Fruit fly (Drosophila melanogaster) whole organism, embryonic: ENCODE data around the gene CG18063.

Experiments
- Awh ChIP-seq: fragments of 200-800 bp; sonication (Bioruptor generic); IDR thresholded peaks from 2 replicates; pipeline ENCODE4, ENCODE4 v1.3.6; 2022; ENCODE audit warnings: missing biosample characterization, missing genetic modification characterization
- B-H1 ChIP-seq: fragments of 200-800 bp; sonication (Bioruptor generic); IDR thresholded peaks from 3 replicates; pipeline ENCODE4 v1.3.6; 2022; ENCODE audit warnings: missing biosample characterization, missing genetic modification characterization
- CG10209 ChIP-seq: fragments of 200-800 bp; sonication (Bioruptor generic); optimal IDR thresholded peaks from 3 replicates; lab custom pipeline; 2017; ENCODE audit warnings: missing biosample characterization, mild to moderate bottlenecking, missing genetic modification characterization, missing genetic modification reagents
- CG10366 ChIP-seq: fragments of 200-800 bp; sonication (Bioruptor generic); IDR thresholded peaks from 2 replicates; pipeline ENCODE4 v1.3.6; 2022; ENCODE audit warnings: missing biosample characterization, missing genetic modification characterization
- CG10462 ChIP-seq: fragments of 200-800 bp; sonication (Bioruptor generic); optimal IDR thresholded peaks from 2 replicates; lab custom pipeline; 2016; ENCODE audit warnings: missing biosample characterization, missing genetic modification characterization
- CG10543 ChIP-seq: fragments of 200-800 bp; sonication (Bioruptor generic); optimal IDR thresholded peaks from 3 replicates; lab custom pipeline; 2017; ENCODE audit warnings: missing biosample characterization, mild to moderate bottlenecking, missing genetic modification characterization, moderate library complexity
- CG11247 ChIP-seq: fragments of 200-800 bp; sonication (Bioruptor generic); IDR thresholded peaks from 2 replicates; pipeline ENCODE4 v1.3.6; 2022; ENCODE audit warnings: missing biosample characterization, missing genetic modification characterization
- CG12391 ChIP-seq: fragments of 200-800 bp; sonication (Bioruptor generic); optimal IDR thresholded peaks from 3 replicates; lab custom pipeline; 2018; ENCODE audit warnings: missing biosample characterization, mild to moderate bottlenecking, missing genetic modification characterization, moderate library complexity
- CG12942 ChIP-seq: fragments of 200-800 bp; sonication (Bioruptor generic); optimal IDR thresholded peaks from 3 replicates; lab custom pipeline; 2016; ENCODE audit warnings: missing biosample characterization, missing genetic modification characterization
- CG17612 ChIP-seq: fragments of 200-800 bp; sonication (Bioruptor generic); IDR thresholded peaks from 2 replicates; pipeline ENCODE4 v1.3.6; 2022; ENCODE audit warnings: missing biosample characterization, missing genetic modification characterization
- CG17829 ChIP-seq: fragments of 200-800 bp; optimal IDR thresholded peaks from 2 replicates; lab custom pipeline; 2019; ENCODE audit warnings: missing biosample characterization, mild to moderate bottlenecking, missing genetic modification characterization, moderate library complexity
- CG18619 ChIP-seq: fragments of 200-800 bp; sonication (Bioruptor generic); optimal IDR thresholded peaks from 3 replicates; lab custom pipeline; 2017; ENCODE audit warnings: missing biosample characterization, mild to moderate bottlenecking, missing genetic modification characterization
- CG18764 ChIP-seq: fragments of 200-800 bp; sonication (Bioruptor generic); optimal IDR thresholded peaks from 3 replicates; lab custom pipeline; 2016; ENCODE audit warnings: missing biosample characterization, missing genetic modification characterization
- CG2116 ChIP-seq: fragments of 200-800 bp; sonication (Bioruptor generic); optimal IDR thresholded peaks from 3 replicates; lab custom pipeline; 2018; ENCODE audit warnings: missing biosample characterization, mild to moderate bottlenecking, missing genetic modification characterization
- CG32772 ChIP-seq: fragments of 200-800 bp; sonication (Bioruptor generic); IDR thresholded peaks from 2 replicates; pipeline ENCODE4 v1.3.6; 2022; ENCODE audit warnings: missing biosample characterization, missing genetic modification characterization
- CG33557 ChIP-seq: fragments of 200-800 bp; sonication (Bioruptor generic); optimal IDR thresholded peaks from 2 replicates; lab custom pipeline; 2019; ENCODE audit warnings: missing biosample characterization, mild to moderate bottlenecking, missing genetic modification characterization, moderate library complexity
- CG6254 ChIP-seq: fragments of 200-800 bp; sonication (Bioruptor generic); optimal IDR thresholded peaks from 3 replicates; lab custom pipeline; 2017; ENCODE audit warnings: mild to moderate bottlenecking, missing biosample characterization, missing genetic modification reagents, missing genetic modification characterization
- CG8281 ChIP-seq: fragments of 200-800 bp; sonication (Bioruptor generic); optimal IDR thresholded peaks from 2 replicates; lab custom pipeline; 2018; ENCODE audit warnings: missing biosample characterization, mild to moderate bottlenecking, missing genetic modification characterization, moderate library complexity
- CHES-1-like ChIP-seq: fragments of 200-800 bp; sonication (Bioruptor generic); optimal IDR thresholded peaks from 2 replicates; lab custom pipeline; 2016; ENCODE audit warnings: missing biosample characterization, missing genetic modification characterization
- CkIIα-i1 ChIP-seq: fragments of 200-800 bp; sonication (Bioruptor generic); IDR thresholded peaks from 2 replicates; pipeline ENCODE4 v1.3.6; 2022; ENCODE audit warnings: missing biosample characterization, missing genetic modification characterization
- ERR ChIP-seq: fragments of 200-800 bp; sonication (Bioruptor generic); optimal IDR thresholded peaks from 2 replicates; lab custom pipeline; 2016; ENCODE audit warnings: missing biosample characterization, missing genetic modification characterization
- Elba2 ChIP-seq: fragments of 200-800 bp; sonication (Bioruptor generic); optimal IDR thresholded peaks from 3 replicates; lab custom pipeline; 2016; ENCODE audit warnings: missing biosample characterization, missing genetic modification characterization
- Fer3 ChIP-seq: fragments of 200-800 bp; sonication (Bioruptor generic); optimal IDR thresholded peaks from 2 replicates; lab custom pipeline; 2018; ENCODE audit warnings: missing biosample characterization, mild to moderate bottlenecking, missing genetic modification characterization, moderate library complexity
- Gug ChIP-seq: fragments of 200-800 bp; sonication (Bioruptor generic); IDR thresholded peaks from 4 replicates; pipeline ENCODE4 v1.3.6; 2022; ENCODE audit warnings: missing biosample characterization, missing genetic modification characterization
- HHEX ChIP-seq: fragments of 200-800 bp; sonication (Bioruptor generic); optimal IDR thresholded peaks from 3 replicates; lab custom pipeline; 2017; ENCODE audit warnings: missing biosample characterization, mild to moderate bottlenecking, missing genetic modification characterization, missing genetic modification reagents
- HLH4C ChIP-seq: fragments of 200-800 bp; sonication (Bioruptor generic); IDR thresholded peaks from 3 replicates; pipeline ENCODE4 v1.3.6; 2022; ENCODE audit warnings: missing biosample characterization, missing genetic modification characterization; ENCODE audit not compliant: partially characterized antibody
- HLHmδ ChIP-seq: fragments of 200-800 bp; sonication (Bioruptor generic); optimal IDR thresholded peaks from 2 replicates; lab custom pipeline; 2018; ENCODE audit warnings: missing biosample characterization, mild to moderate bottlenecking, missing genetic modification characterization, moderate library complexity
- HmgD ChIP-seq: fragments of 200-800 bp; sonication (Bioruptor generic); optimal IDR thresholded peaks from 3 replicates; lab custom pipeline; 2016; ENCODE audit warnings: missing biosample characterization, missing genetic modification characterization
- Hr78 ChIP-seq, 2 experiments: fragments of 200-800 bp in 1 of 2; fragments of >200 bp in 1 of 2; sonication (Bioruptor generic) in 1 of 2; optimal IDR thresholded peaks; 2 replicates each; lab custom pipeline; 2017 to 2019; ENCODE audit warnings: missing biosample characterization in 2 of 2, missing genetic modification characterization in 2 of 2, mild to moderate bottlenecking in 1 of 2, moderate library complexity in 1 of 2
- Max ChIP-seq: fragments of 200-800 bp; sonication (Bioruptor generic); optimal IDR thresholded peaks from 2 replicates; lab custom pipeline; 2016; ENCODE audit warnings: missing biosample characterization, mild to moderate bottlenecking, missing genetic modification characterization
- TFAM ChIP-seq: fragments of 200-800 bp; sonication (Bioruptor generic); optimal IDR thresholded peaks from 2 replicates; lab custom pipeline; 2017; ENCODE audit warnings: missing biosample characterization, missing genetic modification characterization, inconsistent platforms
- Vsx1 ChIP-seq: fragments of 200-800 bp; sonication (Bioruptor generic); optimal IDR thresholded peaks from 2 replicates; lab custom pipeline; 2017; ENCODE audit warnings: missing biosample characterization, mild to moderate bottlenecking, missing genetic modification characterization, missing genetic modification reagents
- ara ChIP-seq: fragments of 200-800 bp; sonication (Bioruptor generic); IDR thresholded peaks from 2 replicates; pipeline ENCODE4 v1.3.6; 2022; ENCODE audit warnings: missing biosample characterization, missing genetic modification characterization
- btn ChIP-seq: fragments of 200-800 bp; sonication (Bioruptor generic); optimal IDR thresholded peaks from 2 replicates; lab custom pipeline; 2016; ENCODE audit warnings: missing biosample characterization, missing genetic modification characterization
- cato ChIP-seq: fragments of 200-800 bp; sonication (Bioruptor generic); optimal IDR thresholded peaks from 2 replicates; lab custom pipeline; 2016; ENCODE audit warnings: missing biosample characterization, missing genetic modification characterization, borderline replicate concordance
- chm ChIP-seq: fragments of 200-800 bp; sonication (Bioruptor generic); IDR thresholded peaks from 2 replicates; pipeline ENCODE4 v1.3.6; 2022; ENCODE audit warnings: missing biosample characterization, missing genetic modification characterization
- fu2 ChIP-seq: fragments of 200-800 bp; sonication (Bioruptor generic); optimal IDR thresholded peaks from 2 replicates; lab custom pipeline; 2016; ENCODE audit warnings: missing biosample characterization, missing genetic modification characterization
- gem ChIP-seq: fragments of 200-800 bp; sonication (Bioruptor generic); optimal IDR thresholded peaks from 2 replicates; lab custom pipeline; 2019; ENCODE audit warnings: missing biosample characterization, mild to moderate bottlenecking, missing genetic modification characterization, moderate library complexity
- hkb ChIP-seq, 2 experiments: fragments of 200-800 bp in 1 of 2; fragments of >200 bp in 1 of 2; sonication (Bioruptor generic) in 1 of 2; IDR thresholded peaks in 1 of 2; optimal IDR thresholded peaks in 1 of 2; 2 replicates each; pipeline versions ENCODE4 v1.3.6 to Lab custom; 2017 to 2022; ENCODE audit warnings: missing biosample characterization in 1 of 2, missing genetic modification characterization in 1 of 2
- klu ChIP-seq: fragments of 200-800 bp; sonication (Bioruptor generic); IDR thresholded peaks from 2 replicates; pipeline ENCODE4 v1.3.6; 2022; ENCODE audit warnings: missing biosample characterization, missing genetic modification characterization
- lola ChIP-seq, 3 experiments: fragments of >200 bp in 2 of 3; fragments of 200-800 bp in 1 of 3; sonication (Bioruptor generic) in 1 of 3; optimal IDR thresholded peaks; 2 replicates each; lab custom pipeline; 2017 to 2019; ENCODE audit warnings: missing biosample characterization in 3 of 3, missing genetic modification characterization in 3 of 3, mild to moderate bottlenecking in 1 of 3, moderate library complexity in 1 of 3
- p53 ChIP-seq: fragments of 200-800 bp; sonication (Bioruptor generic); optimal IDR thresholded peaks from 2 replicates; lab custom pipeline; 2016; ENCODE audit warnings: missing biosample characterization, missing genetic modification characterization
- pho ChIP-seq: fragments of 200-800 bp; sonication (Bioruptor generic); optimal IDR thresholded peaks from 2 replicates; lab custom pipeline; 2016; ENCODE audit warnings: missing biosample characterization, missing genetic modification characterization
- slp2 ChIP-seq: fragments of 200-800 bp; sonication (Bioruptor generic); optimal IDR thresholded peaks from 2 replicates; lab custom pipeline; 2016; ENCODE audit warnings: missing biosample characterization, missing genetic modification characterization
- stc ChIP-seq: fragments of 200-800 bp; sonication (Bioruptor generic); IDR thresholded peaks from 2 replicates; pipeline ENCODE4 v1.3.6; 2022; ENCODE audit warnings: missing biosample characterization, missing genetic modification characterization
- tio ChIP-seq: fragments of 200-800 bp; sonication (Bioruptor generic); optimal IDR thresholded peaks from 2 replicates; lab custom pipeline; 2017; ENCODE audit warnings: missing biosample characterization, missing genetic modification characterization, inconsistent platforms
- tll ChIP-seq, 2 experiments: fragments of 200-800 bp in 1 of 2; fragments of >200 bp in 1 of 2; sonication (Bioruptor generic) in 1 of 2; optimal IDR thresholded peaks; 2 replicates each; lab custom pipeline; 2017 to 2019; ENCODE audit warnings: missing biosample characterization in 2 of 2, missing genetic modification characterization in 2 of 2, mild to moderate bottlenecking in 1 of 2, moderate library complexity in 1 of 2

Gene CG18063

dm6 chr2L:15912901-15913673 is 44.6 kb upstream of the CG18063 start (continued):
- TF ChIP-seq hkb (optimal IDR thresholded peaks at IDR 0.05; lab: Kevin White, UChicago) (no peak), hkb (GFP tag; IDR thresholded peaks at IDR 0.05; lab: Robert Waterston, UW) (no peak), Fer3 (peak; percentile 51), Hr78 (GFP tag; optimal IDR thresholded peaks at IDR 0.05; lab: Kevin White, UChicago) (peak in 1 of 2 experiments; percentile 19), HLHmδ (GFP tag; lab: Kevin White, UChicago) (peak; percentile 50), fu2 (no peak), klu (GFP tag; lab: Robert Waterston, UW) (no peak; the same call in 1 of the 2 replicates), TFAM (GFP tag; lab: Kevin White, UChicago) (no peak), ara (GFP tag; lab: Robert Waterston, UW) (no peak; the same call in 1 of the 2 replicates), Vsx1 (GFP tag; lab: Kevin White, UChicago) (peak; percentile 93), CkIIα-i1 (no peak), CG17829 (tag; lab: Kevin White, UChicago) (peak; percentile 81), tio (peak; percentile 57), HHEX (GFP tag; lab: Kevin White, UChicago) (no peak), CG6254 (GFP tag; lab: Kevin White, UChicago) (peak; percentile 5), CG32772 (GFP tag; lab: Robert Waterston, UW) (0 out of 2 replicates have a peak, but pooled peaks have one; percentile 25), p53 (GFP tag; lab: Kevin White, UChicago) (no peak), pho (peak; percentile 26), CG10209 (GFP tag; lab: Kevin White, UChicago) (peak; percentile 81), btn (no peak), stc (GFP tag; lab: Robert Waterston, UW) (no peak; the same call in 1 of the 2 replicates), B-H1 (GFP tag; lab: Robert Waterston, UW) (peak; percentile 54; the same call in 2 of the 3 replicates), CG8281 (tag; lab: Kevin White, UChicago) (peak; percentile 50), tll (GFP tag; optimal IDR thresholded peaks at IDR 0.05; lab: Kevin White, UChicago) (no peak), lola (GFP tag; optimal IDR thresholded peaks at IDR 0.05; lab: Kevin White, UChicago) (peak in 1 of 3 experiments; percentile 88), HmgD (GFP tag; lab: Kevin White, UChicago) (peak; percentile 29), CG17612 (no peak), CG33557 (GFP tag; lab: Kevin White, UChicago) (peak; percentile 34), slp2 (GFP tag; lab: Kevin White, UChicago) (no peak), Gug (GFP tag; lab: Robert Waterston, UW) (peak; percentile 52; the same call in 1 of the 4 replicates), ERR (GFP tag; lab: Kevin White, UChicago) (peak; percentile 40), Max (no peak), CG10543 (GFP tag; lab: Kevin White, UChicago) (peak; percentile 94), CG11247 (no peak), Awh (GFP tag; lab: Robert Waterston, UW) (no peak), CHES-1-like (GFP tag; lab: Kevin White, UChicago) (no peak), Elba2 (GFP tag; lab: Kevin White, UChicago) (no peak), CG18619 (peak; percentile 85), HLH4C (GFP tag; lab: Robert Waterston, UW) (no peak), CG18764 (GFP tag; lab: Kevin White, UChicago) (peak; percentile 24), chm (peak; percentile 39; the same call in 1 of the 2 replicates), CG10366 (peak; percentile 36; the same call in 1 of the 2 replicates), CG12942 (GFP tag; lab: Kevin White, UChicago) (peak; percentile 34), cato (no peak), CG2116 (GFP tag; lab: Kevin White, UChicago) (peak; percentile 20), gem (tag; lab: Kevin White, UChicago) (peak; percentile 94), CG12391 (tag; lab: Kevin White, UChicago) (peak; percentile 83), CG10462 (peak; percentile 42)
